Fruit fly (Drosophila melanogaster): ENCODE measurements around the gene CG11768.

dm6 chr3R:8725179-8725578 is 42.8 kb downstream of the CG11768 start, which contains the start of gene ouib:
- TF ChIP-seq CG8478 (optimal IDR thresholded peaks at IDR 0.05) (no peak), CTCF (optimal IDR thresholded peaks at IDR 0.05) (no peak)
